Worm (Caenorhabditis elegans) whole organism, mixed stage, embryonic: ENCODE measurements around the gene Y57G11C.1147.

ENCODE experiments used
- M03D4.4 ChIP-seq: sonication (generic microtip); optimal IDR thresholded peaks from 2 replicates; lab custom pipeline; 2017; ENCODE audit warnings: mild to moderate bottlenecking, missing genetic modification characterization, missing compliant biosample characterization
- bed-3 ChIP-seq: fragments of 200-800 bp; sonication (Bioruptor generic); optimal IDR thresholded peaks from 3 replicates; lab custom pipeline; 2018; ENCODE audit warnings: mild to moderate bottlenecking, missing genetic modification characterization, moderate library complexity, missing compliant biosample characterization
- ceh-39 ChIP-seq: fragments of 150-350 bp; optimal IDR thresholded peaks from 2 replicates; lab custom pipeline; 2014; ENCODE audit warnings: missing biosample characterization, missing genetic modification characterization
- ceh-83 ChIP-seq: fragments of 200-800 bp; sonication (Bioruptor generic); optimal IDR thresholded peaks from 2 replicates; lab custom pipeline; 2018; ENCODE audit warnings: mild to moderate bottlenecking, missing genetic modification characterization, missing compliant biosample characterization
- ces-1 ChIP-seq: fragments of 150-350 bp; optimal IDR thresholded peaks from 2 replicates; lab custom pipeline; 2014; ENCODE audit warnings: missing biosample characterization, missing genetic modification reagents, missing genetic modification characterization
- cnd-1 ChIP-seq: fragments of 200-800 bp; sonication (Bioruptor generic); optimal IDR thresholded peaks from 2 replicates; lab custom pipeline; 2018; ENCODE audit warnings: mild to moderate bottlenecking, missing genetic modification characterization, missing compliant biosample characterization
- elt-3 ChIP-seq: fragments of 150-350 bp; optimal IDR thresholded peaks from 2 replicates; lab custom pipeline; 2014; ENCODE audit warnings: missing biosample characterization, missing genetic modification characterization
- flh-1 ChIP-seq: fragments of 200-800 bp; sonication (Bioruptor generic); optimal IDR thresholded peaks from 2 replicates; lab custom pipeline; 2018; ENCODE audit warnings: mild to moderate bottlenecking, missing genetic modification characterization, moderate library complexity, missing compliant biosample characterization
- ham-2 ChIP-seq: fragments of 200-800 bp; sonication (Bioruptor generic); optimal IDR thresholded peaks from 2 replicates; lab custom pipeline; 2018; ENCODE audit warnings: mild to moderate bottlenecking, missing genetic modification characterization, missing compliant biosample characterization
- hlh-1 ChIP-seq: fragments of 150-350 bp; optimal IDR thresholded peaks from 2 replicates; lab custom pipeline; 2014; ENCODE audit warnings: missing biosample characterization, missing genetic modification reagents, missing genetic modification characterization
- lin-13 ChIP-seq: fragments of 150-350 bp; optimal IDR thresholded peaks from 2 replicates; lab custom pipeline; 2014; ENCODE audit warnings: missing biosample characterization, missing genetic modification characterization
- mab-5 ChIP-seq: fragments of 150-350 bp; optimal IDR thresholded peaks from 2 replicates; lab custom pipeline; 2014; ENCODE audit warnings: missing biosample characterization, missing genetic modification characterization
- mep-1 ChIP-seq: fragments of 150-350 bp; optimal IDR thresholded peaks from 2 replicates; lab custom pipeline; 2017; ENCODE audit warnings: missing biosample characterization, missing genetic modification reagents, missing genetic modification characterization, inconsistent platforms
- mls-2 ChIP-seq: sonication (generic microtip); optimal IDR thresholded peaks from 2 replicates; lab custom pipeline; 2016; ENCODE audit warnings: mild to moderate bottlenecking, missing genetic modification characterization, moderate library complexity, missing compliant biosample characterization
- nhr-12 ChIP-seq: fragments of 150-350 bp; optimal IDR thresholded peaks from 2 replicates; lab custom pipeline; 2014; ENCODE audit warnings: missing biosample characterization, missing genetic modification characterization
- nhr-76 ChIP-seq: sonication (generic microtip); optimal IDR thresholded peaks from 2 replicates; lab custom pipeline; 2017; ENCODE audit warnings: missing biosample characterization, missing genetic modification characterization
- pha-4 ChIP-seq: fragments of 150-350 bp; optimal IDR thresholded peaks from 2 replicates; lab custom pipeline; 2018; ENCODE audit warnings: missing biosample characterization, missing genetic modification reagents, missing genetic modification characterization
- snpc-4 ChIP-seq: fragments of 150-350 bp; optimal IDR thresholded peaks from 2 replicates; lab custom pipeline; 2014; ENCODE audit warnings: missing biosample characterization, missing genetic modification characterization
- tbx-8 ChIP-seq: fragments of 200-800 bp; sonication (Bioruptor generic); optimal IDR thresholded peaks from 2 replicates; lab custom pipeline; 2018; ENCODE audit warnings: mild to moderate bottlenecking, missing genetic modification characterization, moderate library complexity, missing compliant biosample characterization
- unc-120 ChIP-seq: sonication (generic microtip); optimal IDR thresholded peaks from 2 replicates; lab custom pipeline; 2017; ENCODE audit warnings: missing genetic modification characterization, missing compliant biosample characterization; ENCODE audit not compliant: poor library complexity, severe bottlenecking
- unc-39 ChIP-seq: fragments of 150-350 bp; optimal IDR thresholded peaks from 2 replicates; lab custom pipeline; 2014; ENCODE audit warnings: missing biosample characterization, missing genetic modification characterization
- unc-62 ChIP-seq: fragments of 150-350 bp; optimal IDR thresholded peaks from 2 replicates; lab custom pipeline; 2014; ENCODE audit warnings: missing biosample characterization, missing genetic modification reagents, missing genetic modification characterization
- zip-8 ChIP-seq: fragments of 150-350 bp; optimal IDR thresholded peaks from 2 replicates; lab custom pipeline; 2014; ENCODE audit warnings: missing biosample characterization, missing genetic modification characterization
- ztf-11 ChIP-seq: fragments of 150-350 bp; optimal IDR thresholded peaks from 2 replicates; lab custom pipeline; 2014; ENCODE audit warnings: missing biosample characterization, missing genetic modification characterization

The Y57G11C.1147 gene

ce11 chrIV:14759662-14760061, 37.7 kb downstream of the Y57G11C.1147 start:
- TF ChIP-seq nhr-76 (no peak), snpc-4 (tag; lab: Kevin White, UChicago) (no peak), mls-2 (tag; lab: Kevin White, UChicago) (no peak), bed-3 (no peak), hlh-1 (no peak), flh-1 (GFP tag; lab: Kevin White, UChicago) (no peak), zip-8 (tag; lab: Kevin White, UChicago) (no peak), unc-62 (GFP tag; lab: Kevin White, UChicago) (no peak), mep-1 (tag; lab: Kevin White, UChicago) (no peak), ceh-39 (tag; lab: Kevin White, UChicago) (no peak), lin-13 (tag; lab: Kevin White, UChicago) (no peak), cnd-1 (tag; lab: Kevin White, UChicago) (no peak), ces-1 (GFP tag; lab: Kevin White, UChicago) (no peak), nhr-12 (no peak)

- TF ChIP-seq mab-5 (tag; lab: Kevin White, UChicago) (no peak), ceh-83 (GFP tag; lab: Kevin White, UChicago) (no peak), flh-1 (GFP tag; lab: Kevin White, UChicago) (no peak), tbx-8 (no peak), unc-120 (no peak), mep-1 (tag; lab: Kevin White, UChicago) (no peak), pha-4 (no peak), unc-39 (tag; lab: Kevin White, UChicago) (no peak), ceh-39 (tag; lab: Kevin White, UChicago) (no peak), hlh-1 (no peak), elt-3 (no peak), ztf-11 (tag; lab: Kevin White, UChicago) (no peak), nhr-76 (no peak)
Observed at ce11 chrIV:14757786-14758185, 39.5 kb downstream of the Y57G11C.1147 start.

- TF ChIP-seq mep-1 (tag; lab: Kevin White, UChicago) (no peak), bed-3 (no peak), ham-2 (no peak), M03D4.4 (tag; lab: Kevin White, UChicago) (no peak), elt-3 (no peak), nhr-12 (no peak)
Observed at ce11 chrIV:14754912-14755311, 42.4 kb downstream of the Y57G11C.1147 start, which contains the start of gene Y57G11C.499. TSS of gene Y57G11C.499 (minus strand) at chrIV:14754934.
